Worm (Caenorhabditis elegans) whole organism, L1 larva: ENCODE data around the gene ZK792.1.

ENCODE experiments used
- C04F5.9 ChIP-seq: sonication (generic microtip); optimal IDR thresholded peaks from 2 replicates; lab custom pipeline; 2016; ENCODE audit warnings: missing genetic modification characterization, missing compliant biosample characterization
- C16A3.4 ChIP-seq: fragments of 150-350 bp; optimal IDR thresholded peaks from 2 replicates; lab custom pipeline; 2014; ENCODE audit warnings: missing biosample characterization, missing genetic modification characterization
- F16B12.6 ChIP-seq: fragments of 150-350 bp; optimal IDR thresholded peaks from 2 replicates; lab custom pipeline; 2014; ENCODE audit warnings: missing biosample characterization, missing genetic modification characterization
- aha-1 ChIP-seq: fragments of 150-350 bp; optimal IDR thresholded peaks from 2 replicates; lab custom pipeline; 2014; ENCODE audit warnings: missing biosample characterization, missing genetic modification characterization
- blmp-1 ChIP-seq: fragments of 150-350 bp; optimal IDR thresholded peaks from 2 replicates; lab custom pipeline; 2014; ENCODE audit warnings: missing biosample characterization, missing genetic modification characterization
- ceh-8 ChIP-seq: fragments of 200-800 bp; sonication (Bioruptor generic); optimal IDR thresholded peaks from 2 replicates; lab custom pipeline; 2018; ENCODE audit warnings: mild to moderate bottlenecking, missing genetic modification characterization, moderate library complexity, missing compliant biosample characterization
- ceh-82 ChIP-seq, 3 experiments: fragments of 150-350 bp in 1 of 3; sonication (generic microtip) in 2 of 3; optimal IDR thresholded peaks; 2 replicates each; lab custom pipeline; 2014 to 2017; ENCODE audit warnings: missing biosample characterization in 3 of 3, missing genetic modification characterization in 3 of 3
- ceh-88 ChIP-seq: fragments of 200-800 bp; sonication (Bioruptor generic); IDR thresholded peaks from 2 replicates; pipeline ENCODE4 v1.3.6; 2022; ENCODE audit warnings: missing genetic modification characterization, missing compliant biosample characterization
- dsc-1 ChIP-seq: sonication (generic microtip); optimal IDR thresholded peaks from 2 replicates; lab custom pipeline; 2016; ENCODE audit warnings: mild to moderate bottlenecking, missing genetic modification characterization, missing compliant biosample characterization
- efl-1 ChIP-seq, 4 experiments: fragments of 150-350 bp; optimal IDR thresholded peaks in 3 of 4; peaks in 1 of 4; 1 replicate in 1 of 4; 2 replicates in 3 of 4; lab custom pipeline; 2014; ENCODE audit warnings: missing biosample characterization in 2 of 4, missing genetic modification characterization in 2 of 4, missing genetic modification reagents in 2 of 4
- efl-3 ChIP-seq: fragments of 200-800 bp; sonication (Bioruptor generic); optimal IDR thresholded peaks from 2 replicates; lab custom pipeline; 2018; ENCODE audit warnings: mild to moderate bottlenecking, missing genetic modification characterization, missing compliant biosample characterization
- egl-13 ChIP-seq: sonication (generic microtip); optimal IDR thresholded peaks from 2 replicates; lab custom pipeline; 2016; ENCODE audit warnings: missing genotype, missing genetic modification reagents, missing genetic modification characterization, missing compliant biosample characterization
- egl-27 ChIP-seq, 2 experiments: fragments of 150-350 bp in 1 of 2; sonication (generic microtip); optimal IDR thresholded peaks; 3 replicates each; lab custom pipeline; 2017 to 2018; ENCODE audit warnings: missing biosample characterization in 2 of 2, missing genetic modification characterization in 2 of 2, missing genetic modification reagents in 2 of 2
- elt-2 ChIP-seq: sonication (generic microtip); optimal IDR thresholded peaks from 2 replicates; lab custom pipeline; 2016; ENCODE audit warnings: missing genetic modification characterization, mild to moderate bottlenecking, inconsistent platforms, missing compliant biosample characterization, missing genetic modification reagents
- elt-3 ChIP-seq, 6 experiments: fragments of 150-350 bp in 1 of 6; sonication (generic microtip); optimal IDR thresholded peaks; 2 replicates each; lab custom pipeline; 2017 to 2018; ENCODE audit warnings: missing biosample characterization in 6 of 6, missing genetic modification characterization in 6 of 6, inconsistent platforms in 1 of 6
- ets-5 ChIP-seq: fragments of 200-800 bp; sonication (Bioruptor generic); IDR thresholded peaks from 2 replicates; pipeline ENCODE4 v1.3.6; 2022; ENCODE audit warnings: missing genetic modification characterization, missing compliant biosample characterization
- fkh-10 ChIP-seq: sonication (generic microtip); optimal IDR thresholded peaks from 2 replicates; lab custom pipeline; 2017; ENCODE audit warnings: missing biosample characterization, missing genetic modification reagents, missing genetic modification characterization
- fos-1 ChIP-seq: fragments of 150-350 bp; optimal IDR thresholded peaks from 2 replicates; lab custom pipeline; 2014; ENCODE audit warnings: missing biosample characterization, missing genetic modification characterization
- grh-1 ChIP-seq: fragments of 200-800 bp; sonication (Bioruptor generic); IDR thresholded peaks from 2 replicates; pipeline ENCODE4 v1.3.6; 2022; ENCODE audit warnings: missing genetic modification reagents, missing genetic modification characterization, missing compliant biosample characterization
- hlh-4 ChIP-seq: sonication (generic microtip); optimal IDR thresholded peaks from 2 replicates; lab custom pipeline; 2016; ENCODE audit warnings: mild to moderate bottlenecking, missing genetic modification characterization, missing compliant biosample characterization
- hpl-2 ChIP-seq: fragments of 150-350 bp; optimal IDR thresholded peaks from 2 replicates; lab custom pipeline; 2014; ENCODE audit warnings: missing biosample characterization, missing genetic modification reagents, missing genetic modification characterization
- jun-1 ChIP-seq: fragments of 150-350 bp; optimal IDR thresholded peaks from 2 replicates; lab custom pipeline; 2014; ENCODE audit warnings: missing biosample characterization, missing genetic modification reagents, missing genetic modification characterization
- lin-13 ChIP-seq: fragments of 150-350 bp; optimal IDR thresholded peaks from 2 replicates; lab custom pipeline; 2014; ENCODE audit warnings: missing biosample characterization, missing genetic modification reagents, missing genetic modification characterization
- lin-35 ChIP-seq, 2 experiments: fragments of 150-350 bp; optimal IDR thresholded peaks; 2 replicates each; lab custom pipeline; 2014; ENCODE audit warnings: missing biosample characterization in 2 of 2, missing genetic modification characterization in 2 of 2, missing genetic modification reagents in 2 of 2
- lin-39 ChIP-seq: fragments of 150-350 bp; optimal IDR thresholded peaks from 2 replicates; lab custom pipeline; 2014; ENCODE audit warnings: missing biosample characterization, missing genetic modification reagents, missing genetic modification characterization
- lir-3 ChIP-seq: sonication (generic microtip); optimal IDR thresholded peaks from 2 replicates; lab custom pipeline; 2016; ENCODE audit warnings: mild to moderate bottlenecking, missing genetic modification characterization, moderate library complexity, missing compliant biosample characterization; ENCODE audit not compliant: poor library complexity
- lsy-2 ChIP-seq, 2 experiments: fragments of 150-350 bp; optimal IDR thresholded peaks; 2 replicates each; lab custom pipeline; 2014; ENCODE audit warnings: missing biosample characterization in 2 of 2, missing genetic modification characterization in 2 of 2
- mdl-1 ChIP-seq, 2 experiments: fragments of 150-350 bp; optimal IDR thresholded peaks; 2 replicates each; lab custom pipeline; 2014 to 2017; ENCODE audit warnings: missing biosample characterization in 2 of 2, missing genetic modification characterization in 2 of 2, inconsistent platforms in 1 of 2
- mef-2 ChIP-seq: fragments of 150-350 bp; optimal IDR thresholded peaks from 2 replicates; lab custom pipeline; 2014; ENCODE audit warnings: missing biosample characterization, missing genetic modification characterization
- nhr-11 ChIP-seq: fragments of 150-350 bp; optimal IDR thresholded peaks from 2 replicates; lab custom pipeline; 2014; ENCODE audit warnings: missing biosample characterization, missing genetic modification characterization
- nhr-12 ChIP-seq: sonication (generic microtip); optimal IDR thresholded peaks from 2 replicates; lab custom pipeline; 2017; ENCODE audit warnings: missing biosample characterization, missing genetic modification characterization
- nhr-19 ChIP-seq: fragments of 200-800 bp; sonication (Bioruptor generic); conservative IDR thresholded peaks from 2 replicates; pipeline ENCODE4 v1.3.6; 2022; ENCODE audit warnings: missing genetic modification characterization, missing compliant biosample characterization
- nhr-28 ChIP-seq: fragments of 150-350 bp; optimal IDR thresholded peaks from 2 replicates; lab custom pipeline; 2014; ENCODE audit warnings: missing biosample characterization, missing genetic modification characterization
- nhr-77 ChIP-seq: fragments of 150-350 bp; optimal IDR thresholded peaks from 2 replicates; lab custom pipeline; 2014; ENCODE audit warnings: missing biosample characterization, missing genetic modification characterization
- nhr-90 ChIP-seq: sonication (generic microtip); optimal IDR thresholded peaks from 2 replicates; lab custom pipeline; 2016; ENCODE audit warnings: mild to moderate bottlenecking, missing genetic modification characterization, missing compliant biosample characterization; ENCODE audit not compliant: poor library complexity
- pag-3 ChIP-seq: sonication (generic microtip); optimal IDR thresholded peaks from 2 replicates; lab custom pipeline; 2017; ENCODE audit warnings: missing genetic modification characterization, mild to moderate bottlenecking, missing compliant biosample characterization, antibody characterized with exemption, borderline replicate concordance; ENCODE audit not compliant: insufficient read depth
- rnt-1 ChIP-seq: sonication (generic microtip); optimal IDR thresholded peaks from 2 replicates; lab custom pipeline; 2016; ENCODE audit warnings: mild to moderate bottlenecking, missing genetic modification characterization, moderate library complexity, missing compliant biosample characterization
- skn-1 ChIP-seq: fragments of 150-350 bp; optimal IDR thresholded peaks from 2 replicates; lab custom pipeline; 2014; ENCODE audit warnings: missing biosample characterization, missing genetic modification characterization
- snpc-4 ChIP-seq: fragments of 150-350 bp; optimal IDR thresholded peaks from 2 replicates; lab custom pipeline; 2014; ENCODE audit warnings: missing biosample characterization, missing genetic modification characterization
- snu-23 ChIP-seq: sonication (generic microtip); optimal IDR thresholded peaks from 2 replicates; lab custom pipeline; 2016; ENCODE audit warnings: missing genetic modification characterization, missing compliant biosample characterization
- sox-4 ChIP-seq: sonication (generic microtip); optimal IDR thresholded peaks from 2 replicates; lab custom pipeline; 2016; ENCODE audit warnings: missing genetic modification characterization, missing compliant biosample characterization
- sptf-1 ChIP-seq: fragments of 150-350 bp; optimal IDR thresholded peaks from 2 replicates; lab custom pipeline; 2014; ENCODE audit warnings: missing biosample characterization, missing genetic modification characterization
- swsn-7 ChIP-seq: sonication (generic microtip); optimal IDR thresholded peaks from 2 replicates; lab custom pipeline; 2016; ENCODE audit warnings: missing genetic modification characterization, missing compliant biosample characterization
- tlp-1 ChIP-seq: fragments of 150-350 bp; optimal IDR thresholded peaks from 2 replicates; lab custom pipeline; 2014; ENCODE audit warnings: missing biosample characterization, missing genetic modification characterization
- unc-130 ChIP-seq: fragments of 150-350 bp; optimal IDR thresholded peaks from 2 replicates; lab custom pipeline; 2017; ENCODE audit warnings: missing biosample characterization, missing genetic modification characterization, inconsistent platforms
- unc-98 ChIP-seq: fragments of 200-800 bp; sonication (Bioruptor generic); IDR thresholded peaks from 2 replicates; pipeline ENCODE4 v1.3.6; 2022; ENCODE audit warnings: missing genetic modification characterization, missing compliant biosample characterization
- xbp-1 ChIP-seq: sonication (generic microtip); optimal IDR thresholded peaks from 2 replicates; lab custom pipeline; 2016; ENCODE audit warnings: missing genetic modification characterization, missing compliant biosample characterization
- zip-4 ChIP-seq: fragments of 200-800 bp; sonication (Bioruptor generic); optimal IDR thresholded peaks from 2 replicates; lab custom pipeline; 2018; ENCODE audit warnings: mild to moderate bottlenecking, missing genetic modification characterization, moderate library complexity, missing compliant biosample characterization
- ztf-4 ChIP-seq: fragments of 150-350 bp; optimal IDR thresholded peaks from 2 replicates; lab custom pipeline; 2014; ENCODE audit warnings: missing biosample characterization, missing genetic modification characterization

The ZK792.1 gene

ce11 chrIV:11635437-11636408, 23.9 kb upstream of the ZK792.1 start, which contains the start of gene mars-1 (continued):
- TF ChIP-seq pag-3 (tag; lab: Kevin White, UChicago) (no peak), ceh-88 (GFP tag; lab: Robert Waterston, UW) (peak; percentile 60; the same call in 1 of the 2 replicates), elt-2 (peak; percentile 16), fos-1 (no peak), fkh-10 (no peak), hpl-2 (GFP tag; lab: Kevin White, UChicago) (peak; percentile 68), unc-98 (peak; percentile 7; the same call in 1 of the 2 replicates), nhr-28 (tag; lab: Kevin White, UChicago) (no peak), mef-2 (tag; lab: Kevin White, UChicago) (no peak), ceh-8 (no peak), sox-4 (tag; lab: Kevin White, UChicago) (peak; percentile 40), lin-39 (tag; lab: Kevin White, UChicago) (no peak), mdl-1 (tag; optimal IDR thresholded peaks at IDR 0.05; lab: Kevin White, UChicago) (no peak), sptf-1 (no peak), F16B12.6 (tag; lab: Kevin White, UChicago) (peak; percentile 19), snu-23 (peak; percentile 85), hlh-4 (tag; lab: Kevin White, UChicago) (no peak), ceh-82 (tag; optimal IDR thresholded peaks at IDR 0.05; lab: Kevin White, UChicago) (peak; percentile 12 to 53 (median 49)), lin-35 (GFP tag; optimal IDR thresholded peaks at IDR 0.05; lab: Kevin White, UChicago) (peak; percentile 66 to 84), nhr-90 (tag; lab: Kevin White, UChicago) (peak; percentile 80), rnt-1 (tag; lab: Kevin White, UChicago) (peak; percentile 72), swsn-7 (tag; lab: Kevin White, UChicago) (peak; percentile 63), lsy-2 (tag; optimal IDR thresholded peaks at IDR 0.05; lab: Kevin White, UChicago) (peak; percentile 65 to 88), aha-1 (no peak), dsc-1 (tag; lab: Kevin White, UChicago) (peak; percentile 52), ets-5 (no peak), egl-27 (tag; optimal IDR thresholded peaks at IDR 0.05; lab: Kevin White, UChicago) (no peak), nhr-11 (tag; lab: Kevin White, UChicago) (no peak), C16A3.4 (tag; lab: Kevin White, UChicago) (peak; percentile 89), egl-13 (tag; lab: Kevin White, UChicago) (peak; percentile 56), skn-1 (peak; percentile 34), grh-1 (no peak; the same call in 1 of the 2 replicates), nhr-77 (tag; lab: Kevin White, UChicago) (peak; percentile 74), unc-130 (tag; lab: Kevin White, UChicago) (peak; percentile 37)

- peak; percentile 54 for TF ChIP-seq unc-130 (tag; lab: Kevin White, UChicago)
- peak in 1 of 2 experiments; percentile 33 for TF ChIP-seq efl-1 (optimal IDR thresholded peaks at IDR 0.05; lab: Kevin White, UChicago)
- TF ChIP-seq efl-1 (GFP tag; optimal IDR thresholded peaks at IDR 0.05 in 1 of 2; lab: Kevin White, UChicago), result peak; percentile 7 to 39
- peak in 1 of 2 experiments; percentile 91 for TF ChIP-seq mdl-1 (tag; optimal IDR thresholded peaks at IDR 0.05; lab: Kevin White, UChicago)
- peak; percentile 54 for TF ChIP-seq lir-3 (tag; lab: Kevin White, UChicago)
- no peak for TF ChIP-seq F16B12.6 (tag; lab: Kevin White, UChicago)
- peak; percentile 76 for TF ChIP-seq blmp-1 (tag; lab: Kevin White, UChicago)
- no peak for TF ChIP-seq C04F5.9 (tag; lab: Kevin White, UChicago)
- peak in 2 of 6 experiments; percentile 16 to 67 for TF ChIP-seq elt-3 (tag; optimal IDR thresholded peaks at IDR 0.05; lab: Kevin White, UChicago)
- no peak for TF ChIP-seq snpc-4
- no peak for TF ChIP-seq elt-2
- no peak for TF ChIP-seq ets-5
- TF ChIP-seq ztf-4 (tag; lab: Kevin White, UChicago), result peak; percentile 66
- no peak for TF ChIP-seq zip-4
- TF ChIP-seq nhr-19 (GFP tag; lab: Robert Waterston, UW), result peak; percentile 77
- no peak for TF ChIP-seq nhr-12 (tag; lab: Kevin White, UChicago)
- no peak for TF ChIP-seq skn-1
- TF ChIP-seq jun-1 (tag; lab: Kevin White, UChicago), result no peak
- no peak for TF ChIP-seq efl-3
- TF ChIP-seq fos-1, result no peak
- no peak for TF ChIP-seq tlp-1 (tag; lab: Kevin White, UChicago)
- TF ChIP-seq snu-23, result peak; percentile 84
- TF ChIP-seq grh-1, result no peak
- peak; percentile 10 for TF ChIP-seq xbp-1 (tag; lab: Kevin White, UChicago)
- peak; percentile 53 for TF ChIP-seq rnt-1 (tag; lab: Kevin White, UChicago)
- no peak for TF ChIP-seq lin-13
Measured at ce11 chrIV:11636409-11636723, 23.3 kb upstream of the ZK792.1 start, which contains the start of gene F58B3.6. Gene F58B3.6, plus strand, starts transcription at chrIV:11636648.
